Worm (Caenorhabditis elegans) whole organism, dauer: ENCODE data around the gene T16A1.4.
"Not testable (repeated sequence)": the region's sequence is repeated elsewhere in the genome, so short reads cannot be mapped to it uniquely, and the experiment has no call there.

Experiments used
- unc-62 ChIP-seq: sonication (generic microtip); optimal IDR thresholded peaks from 2 replicates; lab custom pipeline; 2017; ENCODE audit warnings: missing biosample characterization, missing genetic modification reagents, missing genetic modification characterization

T16A1.4 gene

ce11 chrII:2081257-2081656, at the start of gene T16A1.4:
TSS of gene T16A1.4 (plus strand) at chrII:2081557.
- no peak for TF ChIP-seq unc-62 (GFP tag; lab: Kevin White, UChicago)

DNA sequence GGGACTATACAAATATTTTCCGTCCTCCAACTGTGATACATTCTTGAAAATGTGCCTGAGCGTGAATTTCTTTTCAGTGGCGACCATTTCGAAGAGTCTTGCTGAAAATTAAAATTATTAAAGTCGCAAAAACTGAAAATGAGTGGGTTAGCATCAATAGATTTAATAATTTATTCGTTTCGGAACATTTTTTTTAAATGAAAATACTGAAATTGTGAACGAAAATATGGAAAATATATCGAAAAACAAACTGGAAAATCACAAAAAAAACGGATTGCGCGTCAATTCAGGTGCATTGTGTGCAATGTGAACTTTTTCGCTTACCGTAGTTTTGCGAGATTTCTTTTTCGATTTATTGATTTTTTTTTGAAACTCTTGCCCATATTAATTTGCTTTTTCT, 49.5 kb upstream of the T16A1.4 start, which contains the start of gene bath-5:
Gene bath-5, minus strand, starts transcription at position 101 of the 400 bp plus-strand sequence.
- TF ChIP-seq unc-62 (GFP tag; lab: Kevin White, UChicago) = no peak

DNA sequence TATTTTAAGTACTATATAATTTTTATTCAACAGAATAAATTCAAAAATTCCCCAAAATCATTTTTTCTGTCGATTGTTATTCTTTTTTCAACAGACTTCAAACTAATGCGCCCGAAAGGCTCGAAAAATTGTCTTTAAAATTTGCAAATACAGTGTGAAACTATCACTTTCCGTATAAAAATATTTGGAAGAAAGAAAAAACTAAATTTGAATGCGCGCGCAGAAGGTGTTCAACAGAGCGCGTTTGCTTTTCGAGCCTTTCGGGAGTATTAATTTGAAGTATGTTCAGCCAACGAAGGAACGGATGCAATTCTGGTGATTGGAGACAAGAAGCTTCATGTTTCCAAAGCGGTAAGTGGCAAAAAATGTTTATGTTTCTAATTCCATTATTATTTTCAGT, 49.1 kb upstream of the T16A1.4 start, which contains the start of gene btb-4:
Gene btb-4, plus strand, starts transcription at position 35 of the 400 bp plus-strand sequence.
- not testable (repeated sequence) for TF ChIP-seq unc-62 (GFP tag; lab: Kevin White, UChicago)

DNA sequence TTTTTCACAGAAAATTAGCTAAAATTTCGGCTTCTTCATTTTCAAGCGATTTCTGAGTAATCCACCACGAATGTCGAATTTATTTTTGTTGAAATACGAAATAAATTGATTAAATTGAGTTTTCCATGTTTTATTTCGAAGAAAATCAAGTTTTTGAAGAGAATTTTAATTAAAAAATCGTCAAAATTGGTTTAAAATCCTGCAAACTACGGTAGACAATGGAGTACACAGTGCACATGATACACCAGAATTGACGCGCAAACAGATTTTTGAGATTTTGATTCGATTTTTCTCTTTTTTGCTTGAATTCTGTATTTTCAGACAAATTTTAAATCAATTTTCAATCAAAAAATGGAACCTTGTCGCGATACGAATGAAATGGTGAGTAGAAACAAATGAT, 48.1 kb upstream of the T16A1.4 start, which contains the start of gene F59H6.14:
Gene F59H6.14, plus strand, starts transcription at position 301 of the 400 bp plus-strand sequence.
- no peak for TF ChIP-seq unc-62 (GFP tag; lab: Kevin White, UChicago)

DNA sequence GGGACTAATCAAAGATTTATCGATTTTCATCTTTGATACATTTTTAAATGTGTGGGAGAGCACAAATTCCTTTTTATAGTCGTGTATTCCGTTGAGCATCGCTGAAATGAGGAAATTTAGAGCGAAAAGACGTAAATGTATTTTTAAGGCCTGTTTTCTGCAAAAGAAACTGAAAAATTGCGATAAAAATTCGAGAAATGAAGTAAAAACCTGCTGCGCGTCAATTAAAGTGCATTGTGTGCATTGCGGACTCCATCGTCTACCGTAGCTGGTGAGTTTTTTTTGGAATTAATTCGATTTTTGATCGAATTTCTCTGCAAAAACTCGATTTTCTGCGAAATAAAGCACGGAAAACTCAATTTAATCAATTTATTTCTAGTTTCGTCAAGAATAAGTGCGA, 42.1 kb upstream of the T16A1.4 start, which contains the start of gene bath-19:
Gene bath-19, minus strand, starts transcription at position 101 of the 400 bp plus-strand sequence.
- no peak for TF ChIP-seq unc-62 (GFP tag; lab: Kevin White, UChicago)

ce11 chrII:2042447-2042846, 38.9 kb upstream of the T16A1.4 start, which contains the start of gene bath-20:
TSS of gene bath-20 (minus strand) at chrII:2042547.
- no peak for TF ChIP-seq unc-62 (GFP tag; lab: Kevin White, UChicago)

DNA sequence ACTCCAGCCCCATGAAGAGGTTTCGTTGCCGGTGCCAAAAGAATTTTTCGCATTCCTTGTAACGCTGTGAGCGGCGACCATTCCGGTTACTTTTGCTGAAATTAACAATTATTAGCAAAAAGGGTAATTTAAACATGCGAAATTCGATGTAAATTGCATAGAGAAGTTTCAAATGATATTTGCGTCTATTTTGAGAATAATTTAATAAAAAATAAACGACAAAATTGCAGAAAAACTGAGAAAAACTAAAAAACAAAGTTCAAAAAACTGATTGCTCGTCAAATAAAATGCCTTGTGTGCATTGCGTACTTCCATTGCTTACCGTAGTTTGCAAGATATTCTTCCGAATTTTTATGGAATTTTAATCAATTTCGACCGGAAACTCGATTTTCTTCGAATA, 35.9 kb upstream of the T16A1.4 start, which contains the start of gene bath-24:
Gene bath-24, minus strand, starts transcription at position 101 of the 400 bp plus-strand sequence.
- TF ChIP-seq unc-62 (GFP tag; lab: Kevin White, UChicago) = no peak

- not testable (repeated sequence) for TF ChIP-seq unc-62 (GFP tag; lab: Kevin White, UChicago)
Measured at ce11 chrII:2046556-2046955, 34.8 kb upstream of the T16A1.4 start, which contains the start of gene math-1. TSS of gene math-1 (minus strand) at chrII:2046656.

DNA sequence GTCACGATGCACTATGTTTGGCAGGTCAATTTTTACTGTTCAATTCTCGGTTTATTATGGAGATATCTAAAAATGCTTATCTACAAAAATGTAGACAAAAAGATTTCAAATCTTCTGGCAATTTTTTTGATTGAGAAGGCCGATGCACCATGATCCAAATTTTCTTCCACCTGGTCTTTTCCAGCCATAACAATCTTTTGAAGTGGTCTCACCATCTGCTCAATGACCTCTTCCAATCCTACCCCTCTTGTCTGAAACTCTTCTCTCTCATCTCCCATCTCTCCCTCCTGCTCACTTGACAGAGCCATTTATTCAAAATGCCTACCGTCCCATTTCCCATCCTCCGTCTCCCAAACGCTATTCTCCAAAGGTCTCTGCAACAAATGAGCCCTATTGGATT, 30.0 kb upstream of the T16A1.4 start, which contains the start of gene fbxb-35:
Gene fbxb-35, plus strand, starts transcription at position 301 of the 400 bp plus-strand sequence.
- TF ChIP-seq unc-62 (GFP tag; lab: Kevin White, UChicago) = no peak

- TF ChIP-seq unc-62 (GFP tag; lab: Kevin White, UChicago) = no peak
Measured at ce11 chrII:2058985-2059384, 22.4 kb upstream of the T16A1.4 start, which contains the start of gene F07E5.5. TSS of gene F07E5.5 (minus strand) at chrII:2059070.

DNA sequence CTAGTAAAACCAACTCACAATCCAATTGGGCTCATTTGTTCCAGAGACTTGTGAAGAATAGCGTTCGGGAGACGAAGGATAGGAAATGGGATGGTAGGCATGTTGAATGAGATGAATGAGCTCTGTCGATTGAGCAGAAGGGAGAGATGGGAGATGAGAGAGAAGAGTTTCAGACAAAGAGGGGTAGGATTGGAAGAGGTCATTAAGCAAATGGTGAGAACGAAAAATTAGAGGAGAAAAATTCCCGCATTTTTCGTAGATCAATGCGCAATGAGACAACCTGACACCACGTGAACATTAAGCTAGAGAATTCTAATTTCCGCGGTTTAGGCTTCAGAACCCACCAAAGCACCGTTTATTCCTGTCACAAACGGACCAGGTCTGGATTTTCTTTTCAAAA, 17.4 kb upstream of the T16A1.4 start, which contains the start of gene F07E5.13:
Gene F07E5.13, minus strand, starts transcription at position 101 of the 400 bp plus-strand sequence.
- no peak for TF ChIP-seq unc-62 (GFP tag; lab: Kevin White, UChicago)

DNA sequence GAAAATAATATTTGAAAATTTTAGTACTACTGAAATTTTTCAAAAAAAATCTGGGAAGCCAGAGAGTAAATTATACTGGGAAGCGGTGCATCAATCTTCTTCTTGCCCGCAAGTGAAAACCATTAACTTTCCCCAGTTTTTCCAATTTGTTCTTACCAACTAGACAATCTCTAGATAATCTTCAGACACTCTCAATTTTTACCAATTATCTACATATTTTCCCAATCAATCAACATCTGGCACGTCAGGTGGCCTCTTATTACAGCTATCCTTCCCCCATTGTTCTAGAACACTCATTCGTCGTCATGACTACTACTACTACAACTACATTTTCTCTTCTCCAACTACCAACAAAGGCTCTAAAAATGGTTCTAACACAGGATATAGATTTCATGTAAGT, 16.9 kb upstream of the T16A1.4 start, which contains the start of gene fbxb-6:
Gene fbxb-6, plus strand, starts transcription at position 301 of the 400 bp plus-strand sequence.
- no peak for TF ChIP-seq unc-62 (GFP tag; lab: Kevin White, UChicago)

- TF ChIP-seq unc-62 (GFP tag; lab: Kevin White, UChicago) = not testable (repeated sequence)
Measured at ce11 chrII:2067451-2068021, 13.8 kb upstream of the T16A1.4 start, which contains the start of gene F07E5.12. TSS of gene F07E5.12 (plus strand) at chrII:2067971.

ce11 chrII:2071429-2071828, 9.9 kb upstream of the T16A1.4 start, which contains the start of gene F07E5.7:
TSS of gene F07E5.7 (minus strand) at chrII:2071529.
- TF ChIP-seq unc-62 (GFP tag; lab: Kevin White, UChicago) = no peak

DNA sequence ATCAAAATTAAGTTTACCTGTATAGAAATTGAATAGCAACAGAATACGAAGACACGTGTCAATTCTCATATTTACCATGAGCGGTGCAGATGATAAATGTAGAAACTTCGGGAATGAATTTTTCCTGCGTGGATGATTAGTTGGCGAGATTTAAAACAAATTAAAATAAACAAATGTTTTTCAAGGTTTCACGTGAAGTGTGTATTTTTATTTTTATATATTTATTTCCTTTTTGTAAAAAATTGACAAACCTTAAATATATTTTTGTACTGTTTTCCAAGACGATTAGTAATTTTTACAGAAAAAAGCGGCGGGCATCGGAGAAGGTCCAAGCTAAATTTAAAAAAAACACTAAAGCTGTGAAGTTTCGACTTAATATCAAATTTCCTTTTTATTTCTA, 5.8 kb upstream of the T16A1.4 start, which contains the start of gene F07E5.8:
Gene F07E5.8, minus strand, starts transcription at position 101 of the 400 bp plus-strand sequence.
- no peak for TF ChIP-seq unc-62 (GFP tag; lab: Kevin White, UChicago)

DNA sequence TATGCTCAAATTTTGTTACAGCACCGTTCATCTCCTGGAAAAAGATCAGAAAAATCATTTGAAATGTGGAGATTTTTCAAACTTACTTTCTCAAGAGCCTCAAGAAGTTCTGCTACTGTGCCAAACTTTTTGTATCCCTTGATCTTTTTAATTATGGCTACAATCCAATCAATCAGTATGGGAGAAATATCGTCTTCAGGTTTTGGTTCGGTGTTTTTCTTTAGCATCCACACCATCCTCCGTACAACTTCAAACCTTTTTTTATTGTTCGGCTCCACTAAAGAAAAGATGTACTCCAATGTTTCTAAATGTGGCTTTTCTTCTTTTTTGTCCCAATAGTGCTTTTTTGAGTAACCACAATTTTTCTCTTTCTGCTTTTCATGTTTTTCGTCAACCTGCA, 4.9 kb upstream of the T16A1.4 start:
- TF ChIP-seq unc-62 (GFP tag; lab: Kevin White, UChicago) = no peak
